Worm (Caenorhabditis elegans) whole organism, L3 larva: ENCODE measurements around the gene ced-9.

Source experiments
- ceh-16 ChIP-seq: sonication (generic microtip); optimal IDR thresholded peaks from 2 replicates; lab custom pipeline; 2017; ENCODE audit warnings: missing biosample characterization, missing genetic modification characterization
- egl-27 ChIP-seq: sonication (generic microtip); optimal IDR thresholded peaks from 4 replicates; lab custom pipeline; 2017; ENCODE audit warnings: missing biosample characterization, missing genetic modification reagents, missing genetic modification characterization
- fos-1 ChIP-seq: fragments of 150-350 bp; optimal IDR thresholded peaks from 2 replicates; lab custom pipeline; 2014; ENCODE audit warnings: missing biosample characterization, missing genetic modification characterization
- pha-4 ChIP-seq: fragments of 150-350 bp; optimal IDR thresholded peaks from 2 replicates; lab custom pipeline; 2014; ENCODE audit warnings: missing biosample characterization, missing genetic modification reagents, missing genetic modification characterization
- snpc-4 ChIP-seq: fragments of 150-350 bp; optimal IDR thresholded peaks from 2 replicates; lab custom pipeline; 2014; ENCODE audit warnings: missing biosample characterization, missing genetic modification characterization

DNA sequence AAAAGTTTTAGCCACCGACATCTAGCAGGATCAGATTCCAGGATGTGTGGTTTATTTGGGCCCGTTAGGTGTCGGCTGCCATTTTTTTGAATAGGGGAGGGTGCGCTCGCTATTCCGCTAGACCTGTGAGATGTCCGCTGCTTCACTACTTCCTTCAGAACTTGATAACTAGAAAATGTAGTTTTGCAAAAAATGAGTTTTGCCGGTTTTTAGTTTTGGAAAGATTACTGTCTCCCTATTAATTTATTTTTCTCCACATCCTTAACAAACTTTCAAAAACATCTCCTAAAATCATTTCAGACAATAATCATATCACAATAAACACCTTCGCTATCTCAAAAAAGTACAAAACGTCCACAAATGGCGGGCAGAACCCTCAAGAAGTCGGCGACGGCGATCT is 40.1 kb upstream of the ced-9 start, which contains the start of gene vglu-2:
- TF ChIP-seq egl-27 (tag; lab: Kevin White, UChicago) (no peak), pha-4 (tag; lab: Kevin White, UChicago) (no peak), snpc-4 (tag; lab: Kevin White, UChicago) (no peak), ceh-16 (tag; lab: Kevin White, UChicago) (no peak), fos-1 (tag; lab: Kevin White, UChicago) (no peak)
